Worm (Caenorhabditis elegans): ENCODE measurements around the gene pgap-3.

ce11 chrV:6053188-6053687 is 5.5 kb upstream of the pgap-3 start, which contains the start of gene seip-1:
- TF ChIP-seq mdl-1 (tag; optimal IDR thresholded peaks at IDR 0.05): peak in 1 of 2 experiments; percentile 31
- peak; percentile 22 for TF ChIP-seq egl-27 (tag; optimal IDR thresholded peaks at IDR 0.05)
- TF ChIP-seq sem-4 (tag; optimal IDR thresholded peaks at IDR 0.05): peak; percentile 87
- TF ChIP-seq blmp-1 (tag; optimal IDR thresholded peaks at IDR 0.05; ENCODE audit: insufficient read depth): peak; percentile 18
- no peak for TF ChIP-seq aly-2 (tag; optimal IDR thresholded peaks at IDR 0.05)
- peak; percentile 22 for TF ChIP-seq nhr-21 (tag; optimal IDR thresholded peaks at IDR 0.05)
- TF ChIP-seq ztf-4 (tag; optimal IDR thresholded peaks at IDR 0.05): peak; percentile 73
- TF ChIP-seq lin-39 (tag; optimal IDR thresholded peaks at IDR 0.05): no peak

Data from whole organism, L2 larva.